Worm (Caenorhabditis elegans) whole organism, L1 larva: ENCODE measurements around the gene mrpl-10.

Experiments used
- C04F5.9 ChIP-seq: sonication (generic microtip); optimal IDR thresholded peaks from 2 replicates; lab custom pipeline; 2016; ENCODE audit warnings: missing genetic modification characterization, missing compliant biosample characterization
- C34B4.2 ChIP-seq: sonication (generic microtip); optimal IDR thresholded peaks from 2 replicates; lab custom pipeline; 2017; ENCODE audit warnings: mild to moderate bottlenecking, missing genetic modification characterization, missing compliant biosample characterization
- F16B12.6 ChIP-seq: fragments of 150-350 bp; optimal IDR thresholded peaks from 2 replicates; lab custom pipeline; 2014; ENCODE audit warnings: missing biosample characterization, missing genetic modification characterization
- aly-2 ChIP-seq: fragments of 150-350 bp; optimal IDR thresholded peaks from 2 replicates; lab custom pipeline; 2014; ENCODE audit warnings: missing biosample characterization, missing genetic modification characterization
- ama-1 ChIP-seq: fragments of 150-350 bp; optimal IDR thresholded peaks from 2 replicates; lab custom pipeline; 2014
- blmp-1 ChIP-seq: fragments of 150-350 bp; optimal IDR thresholded peaks from 2 replicates; lab custom pipeline; 2014; ENCODE audit warnings: missing biosample characterization, missing genetic modification characterization
- ceh-8 ChIP-seq: fragments of 200-800 bp; sonication (Bioruptor generic); optimal IDR thresholded peaks from 2 replicates; lab custom pipeline; 2018; ENCODE audit warnings: mild to moderate bottlenecking, missing genetic modification characterization, moderate library complexity, missing compliant biosample characterization
- ceh-82 ChIP-seq, 3 experiments: fragments of 150-350 bp in 1 of 3; sonication (generic microtip) in 2 of 3; optimal IDR thresholded peaks; 2 replicates each; lab custom pipeline; 2014 to 2017; ENCODE audit warnings: missing biosample characterization in 3 of 3, missing genetic modification characterization in 3 of 3
- ceh-90 ChIP-seq: sonication (generic microtip); optimal IDR thresholded peaks from 2 replicates; lab custom pipeline; 2016; ENCODE audit warnings: missing genetic modification characterization, missing compliant biosample characterization
- ces-1 ChIP-seq: fragments of 150-350 bp; optimal IDR thresholded peaks from 2 replicates; lab custom pipeline; 2014; ENCODE audit warnings: missing biosample characterization, missing genetic modification reagents, missing genetic modification characterization
- dsc-1 ChIP-seq: sonication (generic microtip); optimal IDR thresholded peaks from 2 replicates; lab custom pipeline; 2016; ENCODE audit warnings: mild to moderate bottlenecking, missing genetic modification characterization, missing compliant biosample characterization
- egl-27 ChIP-seq, 2 experiments: fragments of 150-350 bp in 1 of 2; sonication (generic microtip); optimal IDR thresholded peaks; 3 replicates each; lab custom pipeline; 2017 to 2018; ENCODE audit warnings: missing biosample characterization in 2 of 2, missing genetic modification characterization in 2 of 2, missing genetic modification reagents in 2 of 2
- elt-2 ChIP-seq: sonication (generic microtip); optimal IDR thresholded peaks from 2 replicates; lab custom pipeline; 2016; ENCODE audit warnings: missing genetic modification characterization, mild to moderate bottlenecking, inconsistent platforms, missing compliant biosample characterization, missing genetic modification reagents
- fkh-10 ChIP-seq: sonication (generic microtip); optimal IDR thresholded peaks from 2 replicates; lab custom pipeline; 2017; ENCODE audit warnings: missing biosample characterization, missing genetic modification reagents, missing genetic modification characterization
- fkh-4 ChIP-seq: sonication (generic microtip); optimal IDR thresholded peaks from 2 replicates; lab custom pipeline; 2016; ENCODE audit warnings: missing compliant biosample characterization, missing genetic modification characterization, borderline replicate concordance
- fkh-8 ChIP-seq: sonication (generic microtip); optimal IDR thresholded peaks from 2 replicates; lab custom pipeline; 2016; ENCODE audit warnings: mild to moderate bottlenecking, missing genetic modification characterization, missing compliant biosample characterization
- fos-1 ChIP-seq: fragments of 150-350 bp; optimal IDR thresholded peaks from 2 replicates; lab custom pipeline; 2014; ENCODE audit warnings: missing biosample characterization, missing genetic modification characterization
- grh-1 ChIP-seq: fragments of 200-800 bp; sonication (Bioruptor generic); IDR thresholded peaks from 2 replicates; pipeline ENCODE4 v1.3.6; 2022; ENCODE audit warnings: missing genetic modification reagents, missing genetic modification characterization, missing compliant biosample characterization
- hlh-17 ChIP-seq: fragments of 200-800 bp; sonication (Bioruptor generic); optimal IDR thresholded peaks from 2 replicates; lab custom pipeline; 2018; ENCODE audit warnings: missing genetic modification characterization, mild to moderate bottlenecking, missing compliant biosample characterization, moderate library complexity, borderline replicate concordance
- hlh-4 ChIP-seq: sonication (generic microtip); optimal IDR thresholded peaks from 2 replicates; lab custom pipeline; 2016; ENCODE audit warnings: mild to moderate bottlenecking, missing genetic modification characterization, missing compliant biosample characterization
- hpl-2 ChIP-seq: fragments of 150-350 bp; optimal IDR thresholded peaks from 2 replicates; lab custom pipeline; 2014; ENCODE audit warnings: missing biosample characterization, missing genetic modification reagents, missing genetic modification characterization
- irx-1 ChIP-seq: sonication (generic microtip); optimal IDR thresholded peaks from 2 replicates; lab custom pipeline; 2016; ENCODE audit warnings: missing genetic modification characterization, missing compliant biosample characterization
- lin-13 ChIP-seq: fragments of 150-350 bp; optimal IDR thresholded peaks from 2 replicates; lab custom pipeline; 2014; ENCODE audit warnings: missing biosample characterization, missing genetic modification reagents, missing genetic modification characterization
- lin-15B ChIP-seq: fragments of 150-350 bp; sonication (generic microtip); optimal IDR thresholded peaks from 3 replicates; lab custom pipeline; 2014; ENCODE audit warnings: missing biosample characterization, missing genetic modification characterization
- lin-35 ChIP-seq, 2 experiments: fragments of 150-350 bp; optimal IDR thresholded peaks; 2 replicates each; lab custom pipeline; 2014; ENCODE audit warnings: missing biosample characterization in 2 of 2, missing genetic modification characterization in 2 of 2, missing genetic modification reagents in 2 of 2
- lir-3 ChIP-seq: sonication (generic microtip); optimal IDR thresholded peaks from 2 replicates; lab custom pipeline; 2016; ENCODE audit warnings: mild to moderate bottlenecking, missing genetic modification characterization, moderate library complexity, missing compliant biosample characterization; ENCODE audit not compliant: poor library complexity
- mdl-1 ChIP-seq, 2 experiments: fragments of 150-350 bp; optimal IDR thresholded peaks; 2 replicates each; lab custom pipeline; 2014 to 2017; ENCODE audit warnings: missing biosample characterization in 2 of 2, missing genetic modification characterization in 2 of 2, inconsistent platforms in 1 of 2
- nhr-11 ChIP-seq: fragments of 150-350 bp; optimal IDR thresholded peaks from 2 replicates; lab custom pipeline; 2014; ENCODE audit warnings: missing biosample characterization, missing genetic modification characterization
- nhr-19 ChIP-seq: fragments of 200-800 bp; sonication (Bioruptor generic); conservative IDR thresholded peaks from 2 replicates; pipeline ENCODE4 v1.3.6; 2022; ENCODE audit warnings: missing genetic modification characterization, missing compliant biosample characterization
- nhr-20 ChIP-seq: sonication (generic microtip); optimal IDR thresholded peaks from 2 replicates; lab custom pipeline; 2016; ENCODE audit warnings: mild to moderate bottlenecking, missing genetic modification characterization, missing compliant biosample characterization
- nhr-237 ChIP-seq: fragments of 150-350 bp; optimal IDR thresholded peaks from 2 replicates; lab custom pipeline; 2014; ENCODE audit warnings: missing biosample characterization, missing genetic modification characterization
- nhr-71 ChIP-seq: sonication (generic microtip); optimal IDR thresholded peaks from 2 replicates; lab custom pipeline; 2016; ENCODE audit warnings: mild to moderate bottlenecking, missing genetic modification characterization, moderate library complexity, missing compliant biosample characterization
- nhr-76 ChIP-seq: sonication (generic microtip); optimal IDR thresholded peaks from 2 replicates; lab custom pipeline; 2017; ENCODE audit warnings: missing biosample characterization, missing genetic modification characterization
- nhr-84 ChIP-seq: sonication (generic microtip); optimal IDR thresholded peaks from 2 replicates; lab custom pipeline; 2017; ENCODE audit warnings: missing biosample characterization, missing genetic modification characterization
- nhr-90 ChIP-seq: sonication (generic microtip); optimal IDR thresholded peaks from 2 replicates; lab custom pipeline; 2016; ENCODE audit warnings: mild to moderate bottlenecking, missing genetic modification characterization, missing compliant biosample characterization; ENCODE audit not compliant: poor library complexity
- pag-3 ChIP-seq: sonication (generic microtip); optimal IDR thresholded peaks from 2 replicates; lab custom pipeline; 2017; ENCODE audit warnings: missing genetic modification characterization, mild to moderate bottlenecking, missing compliant biosample characterization, antibody characterized with exemption, borderline replicate concordance; ENCODE audit not compliant: insufficient read depth
- pqm-1 ChIP-seq: sonication (generic microtip); optimal IDR thresholded peaks from 3 replicates; lab custom pipeline; 2017; ENCODE audit warnings: missing biosample characterization, missing genetic modification characterization
- rnt-1 ChIP-seq: sonication (generic microtip); optimal IDR thresholded peaks from 2 replicates; lab custom pipeline; 2016; ENCODE audit warnings: mild to moderate bottlenecking, missing genetic modification characterization, moderate library complexity, missing compliant biosample characterization
- skn-1 ChIP-seq: fragments of 150-350 bp; optimal IDR thresholded peaks from 2 replicates; lab custom pipeline; 2014; ENCODE audit warnings: missing biosample characterization, missing genetic modification characterization
- snpc-4 ChIP-seq: fragments of 150-350 bp; optimal IDR thresholded peaks from 2 replicates; lab custom pipeline; 2014; ENCODE audit warnings: missing biosample characterization, missing genetic modification characterization
- sox-4 ChIP-seq: sonication (generic microtip); optimal IDR thresholded peaks from 2 replicates; lab custom pipeline; 2016; ENCODE audit warnings: missing genetic modification characterization, missing compliant biosample characterization
- sptf-1 ChIP-seq: fragments of 150-350 bp; optimal IDR thresholded peaks from 2 replicates; lab custom pipeline; 2014; ENCODE audit warnings: missing biosample characterization, missing genetic modification characterization
- swsn-7 ChIP-seq: sonication (generic microtip); optimal IDR thresholded peaks from 2 replicates; lab custom pipeline; 2016; ENCODE audit warnings: missing genetic modification characterization, missing compliant biosample characterization
- tbx-2 ChIP-seq: sonication (generic microtip); optimal IDR thresholded peaks from 2 replicates; lab custom pipeline; 2016; ENCODE audit warnings: missing genetic modification characterization, missing compliant biosample characterization
- tlp-1 ChIP-seq: fragments of 150-350 bp; optimal IDR thresholded peaks from 2 replicates; lab custom pipeline; 2014; ENCODE audit warnings: missing biosample characterization, missing genetic modification characterization
- unc-30 ChIP-seq: sonication (generic microtip); optimal IDR thresholded peaks from 2 replicates; lab custom pipeline; 2017; ENCODE audit warnings: missing biosample characterization, missing genetic modification characterization
- unc-62 ChIP-seq: fragments of 150-350 bp; optimal IDR thresholded peaks from 2 replicates; lab custom pipeline; 2014; ENCODE audit warnings: missing biosample characterization, missing genetic modification reagents, missing genetic modification characterization
- unc-86 ChIP-seq: sonication (generic microtip); optimal IDR thresholded peaks from 2 replicates; lab custom pipeline; 2016; ENCODE audit warnings: missing genetic modification characterization, missing compliant biosample characterization
- unc-98 ChIP-seq: fragments of 200-800 bp; sonication (Bioruptor generic); IDR thresholded peaks from 2 replicates; pipeline ENCODE4 v1.3.6; 2022; ENCODE audit warnings: missing genetic modification characterization, missing compliant biosample characterization
- vab-15 ChIP-seq: sonication (generic microtip); optimal IDR thresholded peaks from 2 replicates; lab custom pipeline; 2017; ENCODE audit warnings: missing genotype, mild to moderate bottlenecking, missing genetic modification characterization, missing compliant biosample characterization
- zag-1 ChIP-seq: fragments of 150-350 bp; optimal IDR thresholded peaks from 2 replicates; lab custom pipeline; 2014; ENCODE audit warnings: missing biosample characterization, missing genetic modification characterization
- zip-4 ChIP-seq: fragments of 200-800 bp; sonication (Bioruptor generic); optimal IDR thresholded peaks from 2 replicates; lab custom pipeline; 2018; ENCODE audit warnings: mild to moderate bottlenecking, missing genetic modification characterization, moderate library complexity, missing compliant biosample characterization
- ztf-11 ChIP-seq, 2 experiments: sonication (generic microtip); optimal IDR thresholded peaks; 2 replicates each; lab custom pipeline; 2016 to 2017; ENCODE audit warnings: missing genetic modification characterization in 2 of 2, missing biosample characterization in 1 of 2, missing compliant biosample characterization in 1 of 2
- ztf-4 ChIP-seq: fragments of 150-350 bp; optimal IDR thresholded peaks from 2 replicates; lab custom pipeline; 2014; ENCODE audit warnings: missing biosample characterization, missing genetic modification characterization

Gene mrpl-10

DNA sequence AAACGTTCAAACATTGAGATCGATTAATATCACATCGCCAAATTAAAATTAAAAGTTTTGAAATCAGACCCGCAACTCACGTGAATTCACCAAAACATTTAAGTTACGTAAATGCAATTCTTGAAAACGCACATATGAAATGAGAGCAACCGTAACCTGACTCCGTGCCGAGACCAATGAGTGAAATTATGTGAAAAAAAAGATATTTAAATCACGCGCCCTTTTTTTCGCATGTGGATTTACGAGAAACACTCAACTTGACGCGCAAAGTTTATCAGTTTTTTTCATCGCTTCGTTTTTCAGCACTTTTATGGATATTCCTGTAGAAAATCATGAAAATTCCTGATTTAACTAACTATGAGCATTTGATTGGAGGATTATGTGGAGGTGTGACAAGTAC is 2.3 kb downstream of the mrpl-10 start, which contains the start of the genes gei-14 and slc-25A32:
Gene gei-14 (minus strand): TSS at position 175 of the 400 bp plus-strand sequence.
Gene slc-25A32 (plus strand): TSS at position 242 of the 400 bp plus-strand sequence.
- TF ChIP-seq ztf-4 (no peak), ztf-11 (tag; optimal IDR thresholded peaks at IDR 0.05; lab: Kevin White, UChicago) (no peak), unc-30 (no peak), hpl-2 (no peak), ceh-90 (tag; lab: Kevin White, UChicago) (no peak), skn-1 (tag; lab: Kevin White, UChicago) (peak; percentile 39), sox-4 (tag; lab: Kevin White, UChicago) (no peak), unc-98 (GFP tag; lab: Robert Waterston, UW) (no peak), elt-2 (tag; lab: Kevin White, UChicago) (no peak), grh-1 (GFP tag; lab: Robert Waterston, UW) (no peak), snpc-4 (tag; lab: Kevin White, UChicago) (no peak), rnt-1 (tag; lab: Kevin White, UChicago) (peak; percentile 33), F16B12.6 (tag; lab: Kevin White, UChicago) (peak; percentile 78), swsn-7 (no peak), pqm-1 (tag; lab: Kevin White, UChicago) (no peak), unc-86 (tag; lab: Kevin White, UChicago) (no peak), tlp-1 (no peak), C34B4.2 (tag; lab: Kevin White, UChicago) (no peak), ces-1 (no peak), hlh-4 (tag; lab: Kevin White, UChicago) (no peak), lin-15B (tag; lab: Kevin White, UChicago) (peak; percentile 53), egl-27 (tag; optimal IDR thresholded peaks at IDR 0.05; lab: Kevin White, UChicago) (no peak), fkh-8 (tag; lab: Kevin White, UChicago) (no peak), pag-3 (tag; lab: Kevin White, UChicago) (no peak), aly-2 (tag; lab: Kevin White, UChicago) (no peak), fkh-4 (tag; lab: Kevin White, UChicago) (no peak), fos-1 (peak; percentile 1), sptf-1 (no peak), nhr-84 (tag; lab: Kevin White, UChicago) (no peak), nhr-19 (GFP tag; lab: Robert Waterston, UW) (0 out of 2 replicates have a peak, but pooled peaks have one; percentile 25), lin-13 (no peak), zag-1 (tag; lab: Kevin White, UChicago) (no peak), nhr-71 (tag; lab: Kevin White, UChicago) (peak; percentile 46), ceh-8 (no peak), nhr-76 (tag; lab: Kevin White, UChicago) (no peak), nhr-237 (tag; lab: Kevin White, UChicago) (no peak), dsc-1 (no peak), nhr-90 (tag; lab: Kevin White, UChicago) (no peak), hlh-17 (GFP tag; lab: Kevin White, UChicago) (no peak), blmp-1 (peak; percentile 55), ceh-82 (tag; optimal IDR thresholded peaks at IDR 0.05; lab: Kevin White, UChicago) (peak in 2 of 3 experiments; percentile 33 to 34), vab-15 (tag; lab: Kevin White, UChicago) (no peak), lin-35 (GFP tag; optimal IDR thresholded peaks at IDR 0.05; lab: Kevin White, UChicago) (peak; percentile 91 to 96), fkh-10 (GFP tag; lab: Kevin White, UChicago) (no peak), zip-4 (no peak), unc-62 (GFP tag; lab: Kevin White, UChicago) (no peak), tbx-2 (peak; percentile 4), mdl-1 (tag; optimal IDR thresholded peaks at IDR 0.05; lab: Kevin White, UChicago) (no peak), ama-1 (lab: Kevin White, UChicago) (no peak), irx-1 (tag; lab: Kevin White, UChicago) (no peak), C04F5.9 (no peak), nhr-20 (tag; lab: Kevin White, UChicago) (peak; percentile 18), lir-3 (tag; lab: Kevin White, UChicago) (no peak), nhr-11 (tag; lab: Kevin White, UChicago) (no peak)
